Fruit fly (Drosophila melanogaster) whole organism, embryonic: ENCODE results near the gene CG3117.

Source experiments
- Blimp-1 ChIP-seq: fragments of 200-800 bp; sonication (Bioruptor generic); optimal IDR thresholded peaks from 3 replicates; lab custom pipeline; 2018; ENCODE audit warnings: missing biosample characterization, missing genetic modification characterization, mild to moderate bottlenecking, moderate library complexity, missing genetic modification reagents
- CG10274 ChIP-seq: fragments of 200-800 bp; sonication (Bioruptor generic); optimal IDR thresholded peaks from 3 replicates; lab custom pipeline; 2017; ENCODE audit warnings: missing biosample characterization, mild to moderate bottlenecking, missing genetic modification characterization
- CG10431 ChIP-seq: fragments of 200-800 bp; sonication (Bioruptor generic); optimal IDR thresholded peaks from 3 replicates; lab custom pipeline; 2018; ENCODE audit warnings: missing biosample characterization, mild to moderate bottlenecking, missing genetic modification characterization
- CG12071 ChIP-seq: fragments of 200-800 bp; sonication (Bioruptor generic); optimal IDR thresholded peaks from 3 replicates; lab custom pipeline; 2018; ENCODE audit warnings: missing biosample characterization, mild to moderate bottlenecking, missing genetic modification characterization
- CG13296 ChIP-seq: fragments of 200-800 bp; sonication (Bioruptor generic); optimal IDR thresholded peaks from 3 replicates; lab custom pipeline; 2018; ENCODE audit warnings: missing biosample characterization, mild to moderate bottlenecking, missing genetic modification characterization
- CG14014 ChIP-seq: fragments of 200-800 bp; sonication (Bioruptor generic); IDR thresholded peaks from 2 replicates; pipeline ENCODE4 v1.3.6; 2022; ENCODE audit warnings: missing biosample characterization, missing genetic modification characterization
- CG17359 ChIP-seq: fragments of 200-800 bp; sonication (Bioruptor generic); optimal IDR thresholded peaks from 3 replicates; lab custom pipeline; 2018; ENCODE audit warnings: missing biosample characterization, mild to moderate bottlenecking, missing genetic modification characterization, moderate library complexity
- CG17385 ChIP-seq: fragments of 200-800 bp; sonication (Bioruptor generic); optimal IDR thresholded peaks from 3 replicates; lab custom pipeline; 2018; ENCODE audit warnings: missing biosample characterization, mild to moderate bottlenecking, missing genetic modification characterization
- CG18764 ChIP-seq: fragments of 200-800 bp; sonication (Bioruptor generic); optimal IDR thresholded peaks from 3 replicates; lab custom pipeline; 2016; ENCODE audit warnings: missing biosample characterization, missing genetic modification characterization
- CG2889 ChIP-seq: fragments of 200-800 bp; sonication (Bioruptor generic); IDR thresholded peaks from 3 replicates; pipeline ENCODE4 v1.3.6; 2022; ENCODE audit warnings: missing biosample characterization, missing genetic modification characterization
- CG32532 ChIP-seq: fragments of 200-800 bp; sonication (Bioruptor generic); IDR thresholded peaks from 2 replicates; pipeline ENCODE4 v1.3.6; 2022; ENCODE audit warnings: missing biosample characterization, missing genetic modification characterization
- CG34224 ChIP-seq: fragments of 200-800 bp; sonication (Bioruptor generic); IDR thresholded peaks from 3 replicates; pipeline ENCODE4 v1.3.6; 2022; ENCODE audit warnings: missing biosample characterization, missing genetic modification characterization; ENCODE audit not compliant: partially characterized antibody
- CG4707 ChIP-seq: fragments of 200-800 bp; sonication (Bioruptor generic); optimal IDR thresholded peaks from 2 replicates; lab custom pipeline; 2018; ENCODE audit warnings: missing biosample characterization, mild to moderate bottlenecking, missing genetic modification characterization, moderate library complexity
- CG7839 ChIP-seq: fragments of 200-800 bp; sonication (Bioruptor generic); optimal IDR thresholded peaks from 3 replicates; lab custom pipeline; 2018; ENCODE audit warnings: missing biosample characterization, mild to moderate bottlenecking, missing genetic modification characterization, moderate library complexity
- CG7963 ChIP-seq: fragments of 200-800 bp; sonication (Bioruptor generic); IDR thresholded peaks from 3 replicates; pipeline ENCODE4 v1.3.6; 2022; ENCODE audit warnings: missing biosample characterization, missing genetic modification characterization; ENCODE audit not compliant: partially characterized antibody
- CG9727 ChIP-seq: fragments of 200-800 bp; sonication (Bioruptor generic); optimal IDR thresholded peaks from 3 replicates; lab custom pipeline; 2017; ENCODE audit warnings: missing biosample characterization, mild to moderate bottlenecking, missing genetic modification characterization
- CrebB ChIP-seq: fragments of 200-800 bp; sonication (Bioruptor generic); optimal IDR thresholded peaks from 3 replicates; lab custom pipeline; 2018; ENCODE audit warnings: missing biosample characterization, mild to moderate bottlenecking, missing genetic modification characterization
- D19A ChIP-seq: fragments of 200-800 bp; optimal IDR thresholded peaks from 3 replicates; lab custom pipeline; 2019; ENCODE audit warnings: missing biosample characterization, mild to moderate bottlenecking, missing genetic modification characterization, moderate library complexity
- Fer1 ChIP-seq: fragments of 200-800 bp; sonication (Bioruptor generic); optimal IDR thresholded peaks from 2 replicates; lab custom pipeline; 2017; ENCODE audit warnings: missing biosample characterization, mild to moderate bottlenecking, missing genetic modification characterization
- Gsc ChIP-seq: fragments of 200-800 bp; sonication (Bioruptor generic); IDR thresholded peaks from 2 replicates; pipeline ENCODE4 v1.3.6; 2022; ENCODE audit warnings: missing biosample characterization, missing genetic modification characterization
- HLHmδ ChIP-seq: fragments of 200-800 bp; sonication (Bioruptor generic); optimal IDR thresholded peaks from 2 replicates; lab custom pipeline; 2018; ENCODE audit warnings: missing biosample characterization, mild to moderate bottlenecking, missing genetic modification characterization, moderate library complexity
- Hr78 ChIP-seq, 2 experiments: fragments of 200-800 bp in 1 of 2; fragments of >200 bp in 1 of 2; sonication (Bioruptor generic) in 1 of 2; optimal IDR thresholded peaks; 2 replicates each; lab custom pipeline; 2017 to 2019; ENCODE audit warnings: missing biosample characterization in 2 of 2, missing genetic modification characterization in 2 of 2, mild to moderate bottlenecking in 1 of 2, moderate library complexity in 1 of 2
- MTF-1 ChIP-seq: fragments of 200-800 bp; sonication (Bioruptor generic); optimal IDR thresholded peaks from 2 replicates; lab custom pipeline; 2018; ENCODE audit warnings: missing biosample characterization, mild to moderate bottlenecking, missing genetic modification characterization, borderline replicate concordance
- Med ChIP-seq: fragments of 200-800 bp; sonication (Bioruptor generic); peaks from one replicate; lab custom pipeline; 2016; ENCODE audit warnings: missing biosample characterization, missing genetic modification characterization, mild to moderate bottlenecking, inconsistent platforms, moderate library complexity
- NC2β ChIP-seq: fragments of 200-800 bp; sonication (Bioruptor generic); optimal IDR thresholded peaks from 2 replicates; lab custom pipeline; 2016; ENCODE audit warnings: missing biosample characterization, missing genetic modification characterization
- Optix ChIP-seq: fragments of 200-800 bp; sonication (Bioruptor generic); IDR thresholded peaks from 3 replicates; pipeline ENCODE4 v1.3.6; 2022; ENCODE audit warnings: missing biosample characterization, missing genetic modification characterization
- Six4 ChIP-seq: fragments of 200-800 bp; sonication (Bioruptor generic); optimal IDR thresholded peaks from 2 replicates; lab custom pipeline; 2016; ENCODE audit warnings: missing biosample characterization, missing genetic modification characterization
- Sox100B ChIP-seq: fragments of 200-800 bp; sonication (Bioruptor generic); optimal IDR thresholded peaks from 3 replicates; lab custom pipeline; 2018; ENCODE audit warnings: missing biosample characterization, mild to moderate bottlenecking, missing genetic modification characterization
- Sox102F ChIP-seq: fragments of 200-800 bp; sonication (Bioruptor generic); optimal IDR thresholded peaks from 2 replicates; lab custom pipeline; 2018; ENCODE audit warnings: missing biosample characterization, mild to moderate bottlenecking, missing genetic modification characterization, moderate library complexity
- TFAM ChIP-seq: fragments of 200-800 bp; sonication (Bioruptor generic); optimal IDR thresholded peaks from 2 replicates; lab custom pipeline; 2017; ENCODE audit warnings: missing biosample characterization, missing genetic modification characterization, inconsistent platforms
- ara ChIP-seq: fragments of 200-800 bp; sonication (Bioruptor generic); IDR thresholded peaks from 2 replicates; pipeline ENCODE4 v1.3.6; 2022; ENCODE audit warnings: missing biosample characterization, missing genetic modification characterization
- cato ChIP-seq: fragments of 200-800 bp; sonication (Bioruptor generic); optimal IDR thresholded peaks from 2 replicates; lab custom pipeline; 2016; ENCODE audit warnings: missing biosample characterization, missing genetic modification characterization, borderline replicate concordance
- caup ChIP-seq: fragments of 200-800 bp; sonication (Bioruptor generic); optimal IDR thresholded peaks from 3 replicates; lab custom pipeline; 2017; ENCODE audit warnings: missing biosample characterization, mild to moderate bottlenecking, missing genetic modification characterization, moderate library complexity; ENCODE audit not compliant: severe bottlenecking
- disco-r ChIP-seq: fragments of 200-800 bp; sonication (Bioruptor generic); optimal IDR thresholded peaks from 2 replicates; lab custom pipeline; 2016; ENCODE audit warnings: missing biosample characterization, missing genetic modification characterization
- dmrt99B ChIP-seq: fragments of 200-800 bp; sonication (Bioruptor generic); optimal IDR thresholded peaks from 2 replicates; lab custom pipeline; 2018; ENCODE audit warnings: missing biosample characterization, mild to moderate bottlenecking, missing genetic modification characterization, moderate library complexity
- gcm ChIP-seq: fragments of 200-800 bp; sonication (Bioruptor generic); optimal IDR thresholded peaks from 2 replicates; lab custom pipeline; 2019; ENCODE audit warnings: missing biosample characterization, mild to moderate bottlenecking, missing genetic modification characterization, moderate library complexity
- hbn ChIP-seq: fragments of 200-800 bp; sonication (Bioruptor generic); IDR thresholded peaks from 2 replicates; pipeline ENCODE4 v1.3.6; 2022; ENCODE audit warnings: missing biosample characterization, missing genetic modification characterization; ENCODE audit not compliant: partially characterized antibody
- lab ChIP-seq: fragments of 200-800 bp; sonication (Bioruptor generic); optimal IDR thresholded peaks from 3 replicates; lab custom pipeline; 2017; ENCODE audit warnings: missing biosample characterization, missing genetic modification characterization, mild to moderate bottlenecking, moderate library complexity, missing genetic modification reagents
- oc ChIP-seq: fragments of 200-800 bp; sonication (Bioruptor generic); optimal IDR thresholded peaks from 2 replicates; lab custom pipeline; 2018; ENCODE audit warnings: missing biosample characterization, mild to moderate bottlenecking, missing genetic modification characterization, moderate library complexity
- odd ChIP-seq: fragments of 200-800 bp; sonication (Bioruptor generic); optimal IDR thresholded peaks from 2 replicates; lab custom pipeline; 2017; ENCODE audit warnings: missing biosample characterization, mild to moderate bottlenecking, missing genetic modification characterization
- otp ChIP-seq: fragments of 200-800 bp; sonication (Bioruptor generic); IDR thresholded peaks from 3 replicates; pipeline ENCODE4, ENCODE4 v1.3.6; 2022; ENCODE audit warnings: missing biosample characterization, missing genetic modification characterization
- pnt ChIP-seq: fragments of 200-800 bp; sonication (Bioruptor generic); optimal IDR thresholded peaks from 3 replicates; lab custom pipeline; 2016; ENCODE audit warnings: missing biosample characterization, missing genetic modification characterization
- prd ChIP-seq, 3 experiments: fragments of >200 bp in 2 of 3; fragments of 200-800 bp in 1 of 3; sonication (Bioruptor generic) in 1 of 3; optimal IDR thresholded peaks in 2 of 3; IDR thresholded peaks in 1 of 3; 2 replicates in 2 of 3; 3 replicates in 1 of 3; pipeline versions ENCODE4 v1.3.6 to Lab custom; 2017 to 2022; ENCODE audit warnings: missing biosample characterization in 1 of 3, missing genetic modification characterization in 1 of 3
- sob ChIP-seq: fragments of 200-800 bp; sonication (Bioruptor generic); IDR thresholded peaks from 2 replicates; pipeline ENCODE4 v1.3.6; 2022; ENCODE audit warnings: missing biosample characterization, missing genetic modification characterization
- stc ChIP-seq: fragments of 200-800 bp; sonication (Bioruptor generic); IDR thresholded peaks from 2 replicates; pipeline ENCODE4 v1.3.6; 2022; ENCODE audit warnings: missing biosample characterization, missing genetic modification characterization
- tup ChIP-seq: fragments of 200-800 bp; sonication (Bioruptor generic); optimal IDR thresholded peaks from 2 replicates; lab custom pipeline; 2016; ENCODE audit warnings: missing biosample characterization, mild to moderate bottlenecking, missing genetic modification characterization, moderate library complexity
- vfl ChIP-seq: fragments of 200-800 bp; sonication (Bioruptor generic); optimal IDR thresholded peaks from 2 replicates; lab custom pipeline; 2016; ENCODE audit warnings: missing biosample characterization, missing genetic modification characterization
- yki ChIP-seq: fragments of >200 bp; optimal IDR thresholded peaks from 3 replicates; lab custom pipeline; 2018
- zen2 ChIP-seq: fragments of 200-800 bp; sonication (Bioruptor generic); IDR thresholded peaks from 3 replicates; pipeline ENCODE4 v1.3.6; 2022; ENCODE audit warnings: missing biosample characterization, missing genetic modification characterization; ENCODE audit not compliant: partially characterized antibody

CG3117 gene

DNA sequence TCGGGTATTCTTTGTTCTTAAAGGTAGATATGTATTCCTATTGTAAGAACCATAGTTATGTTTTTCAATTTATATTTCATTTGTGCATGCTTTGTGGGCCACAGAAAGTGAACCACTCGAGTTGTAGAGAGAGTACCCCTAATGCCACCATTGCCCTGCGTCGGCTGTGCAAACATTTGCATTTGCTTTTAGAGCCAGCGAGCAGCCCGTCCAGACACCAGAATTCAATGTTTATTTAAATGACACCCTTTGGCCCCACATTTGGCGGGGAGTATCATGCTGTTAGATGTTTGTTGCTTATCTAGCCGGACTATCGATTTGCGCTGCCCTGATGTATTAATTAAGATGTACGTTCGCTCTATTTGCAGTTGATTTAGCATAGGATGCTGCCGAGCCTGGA, 17.6 kb upstream of the CG3117 start (continued):
- peak; percentile 32 for TF ChIP-seq CG18764 (GFP tag; lab: Kevin White, UChicago)
- peak; percentile 87 for TF ChIP-seq HLHmδ (GFP tag; lab: Kevin White, UChicago)
- peak; percentile 34 for TF ChIP-seq MTF-1 (GFP tag; lab: Kevin White, UChicago)
- TF ChIP-seq CG12071: peak; percentile 59
- TF ChIP-seq Hr78 (GFP tag; optimal IDR thresholded peaks at IDR 0.05; lab: Kevin White, UChicago): peak in 1 of 2 experiments; percentile 52
- peak; percentile 15 for TF ChIP-seq CG10274 (GFP tag; lab: Kevin White, UChicago)
- TF ChIP-seq Optix (GFP tag; lab: Robert Waterston, UW): no peak
- peak; percentile 49 for TF ChIP-seq caup (GFP tag; lab: Kevin White, UChicago)
- no peak for TF ChIP-seq CG2889 (GFP tag; lab: Robert Waterston, UW)
- TF ChIP-seq CG7839 (tag; lab: Kevin White, UChicago): peak; percentile 2
- TF ChIP-seq cato (GFP tag; lab: Kevin White, UChicago): no peak
- TF ChIP-seq Sox102F (GFP tag; lab: Kevin White, UChicago): no peak
- TF ChIP-seq lab: peak; percentile 70
- no peak for TF ChIP-seq Gsc
- TF ChIP-seq Blimp-1 (GFP tag; lab: Kevin White, UChicago): peak; percentile 32
- peak; percentile 28 for TF ChIP-seq gcm (GFP tag; lab: Kevin White, UChicago)
- peak; percentile 17 for TF ChIP-seq tup (GFP tag; lab: Kevin White, UChicago)
- no peak for TF ChIP-seq NC2β (GFP tag; lab: Kevin White, UChicago)
- no peak for TF ChIP-seq vfl (GFP tag; lab: Kevin White, UChicago)
- TF ChIP-seq yki (lab: Kevin White, UChicago): no peak
- peak; percentile 34 for TF ChIP-seq D19A (tag; lab: Kevin White, UChicago)
- TF ChIP-seq ara: 0 out of 2 replicates have a peak, but pooled peaks have one; percentile 34
- peak; percentile 8 for TF ChIP-seq Fer1 (GFP tag; lab: Kevin White, UChicago)
- no peak for TF ChIP-seq CG7963 (GFP tag; lab: Robert Waterston, UW)
- no peak for TF ChIP-seq CG4707 (GFP tag; lab: Kevin White, UChicago)
- TF ChIP-seq CG9727 (GFP tag; lab: Kevin White, UChicago): peak; percentile 47
- peak; percentile 66 for TF ChIP-seq Med (GFP tag; lab: Kevin White, UChicago)
- TF ChIP-seq sob (GFP tag; lab: Robert Waterston, UW): 0 out of 2 replicates have a peak, but pooled peaks have one; percentile 5
- TF ChIP-seq Sox100B (GFP tag; lab: Kevin White, UChicago): peak; percentile 21
- no peak for TF ChIP-seq TFAM (GFP tag; lab: Kevin White, UChicago)
- peak; percentile 2 for TF ChIP-seq disco-r (GFP tag; lab: Kevin White, UChicago)
- TF ChIP-seq stc: peak; percentile 26; the same call in 1 of the 2 replicates
- TF ChIP-seq CrebB (tag; lab: Kevin White, UChicago): peak; percentile 9
- TF ChIP-seq CG10431 (GFP tag; lab: Kevin White, UChicago): peak; percentile 29
- TF ChIP-seq CG14014 (GFP tag; lab: Robert Waterston, UW): peak; percentile 11; the same call in 1 of the 2 replicates
- TF ChIP-seq CG34224: no peak
- TF ChIP-seq otp (GFP tag; lab: Robert Waterston, UW): peak; percentile 66; the same call in 1 of the 3 replicates
- TF ChIP-seq odd (GFP tag; lab: Kevin White, UChicago): peak; percentile 55
- TF ChIP-seq zen2: no peak
- peak; percentile 28 for TF ChIP-seq CG17385
- no peak for TF ChIP-seq pnt (GFP tag; lab: Kevin White, UChicago)
- TF ChIP-seq hbn (GFP tag; lab: Robert Waterston, UW): no peak
- no peak for TF ChIP-seq prd (optimal IDR thresholded peaks at IDR 0.05; lab: Kevin White, UChicago)
- TF ChIP-seq prd (GFP tag; IDR thresholded peaks at IDR 0.05; lab: Robert Waterston, UW): no peak
- TF ChIP-seq Six4: no peak
- TF ChIP-seq CG17359 (tag; lab: Kevin White, UChicago): peak; percentile 16
- no peak for TF ChIP-seq CG32532 (GFP tag; lab: Robert Waterston, UW)
- no peak for TF ChIP-seq oc (tag; lab: Kevin White, UChicago)
- TF ChIP-seq dmrt99B (tag; lab: Kevin White, UChicago): no peak
- peak; percentile 35 for TF ChIP-seq CG13296 (GFP tag; lab: Kevin White, UChicago)
